Fruit fly (Drosophila melanogaster): ENCODE measurements around the gene CG7377.

DNA sequence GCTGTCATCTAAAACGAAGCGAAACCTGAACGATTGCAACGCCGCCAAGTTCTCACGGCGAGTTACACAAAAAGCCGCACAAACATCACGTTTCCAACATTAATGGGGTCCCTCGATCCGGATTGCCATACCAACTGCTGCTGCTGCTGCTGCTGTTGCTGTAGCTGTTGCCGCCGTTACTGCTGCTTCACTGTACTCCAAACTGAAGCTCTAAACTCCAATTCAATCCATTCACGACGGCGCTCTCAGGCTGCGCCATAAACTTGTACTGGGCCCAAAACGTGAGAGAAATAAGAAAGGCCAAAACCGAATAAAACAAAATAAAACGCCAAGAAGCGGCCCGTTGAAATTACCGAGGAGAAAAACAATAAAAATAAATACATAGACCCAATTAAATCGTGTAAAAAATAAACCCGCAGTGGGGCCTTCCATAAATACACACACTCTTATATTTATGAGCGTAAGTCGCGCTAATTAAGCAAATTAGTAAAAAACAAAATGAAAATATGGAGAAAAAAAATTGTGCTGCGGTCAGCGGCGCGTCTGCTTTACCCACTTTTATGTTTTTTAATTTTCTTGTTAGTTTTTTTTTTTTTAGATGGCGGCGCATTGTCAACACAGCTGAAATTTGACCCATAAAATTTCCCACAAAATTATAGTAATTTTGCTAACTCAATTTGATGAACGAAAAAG is 42.0 kb upstream of the CG7377 start:
- TF ChIP-seq CrebA (GFP tag; optimal IDR thresholded peaks at IDR 0.05; ENCODE audit: borderline replicate concordance), result no peak
- TF ChIP-seq HLH106 (tag; optimal IDR thresholded peaks at IDR 0.05), result no peak
- no peak for TF ChIP-seq Dfd (GFP tag; optimal IDR thresholded peaks at IDR 0.05)
- TF ChIP-seq psq (GFP tag; optimal IDR thresholded peaks at IDR 0.05), result no peak
